Worm (Caenorhabditis elegans): ENCODE results near the gene BE0003N10.6.

- TF ChIP-seq dao-5 (tag; optimal IDR thresholded peaks at IDR 0.05) = no peak
- TF ChIP-seq W03F9.2 (tag; optimal IDR thresholded peaks at IDR 0.05) = no peak
These were observed 52.5 kb downstream of the BE0003N10.6 start for ce11 chrIII:1007143-1007905.
